Fruit fly (Drosophila melanogaster): Measurements from ENCODE around the gene CG6005.

DNA sequence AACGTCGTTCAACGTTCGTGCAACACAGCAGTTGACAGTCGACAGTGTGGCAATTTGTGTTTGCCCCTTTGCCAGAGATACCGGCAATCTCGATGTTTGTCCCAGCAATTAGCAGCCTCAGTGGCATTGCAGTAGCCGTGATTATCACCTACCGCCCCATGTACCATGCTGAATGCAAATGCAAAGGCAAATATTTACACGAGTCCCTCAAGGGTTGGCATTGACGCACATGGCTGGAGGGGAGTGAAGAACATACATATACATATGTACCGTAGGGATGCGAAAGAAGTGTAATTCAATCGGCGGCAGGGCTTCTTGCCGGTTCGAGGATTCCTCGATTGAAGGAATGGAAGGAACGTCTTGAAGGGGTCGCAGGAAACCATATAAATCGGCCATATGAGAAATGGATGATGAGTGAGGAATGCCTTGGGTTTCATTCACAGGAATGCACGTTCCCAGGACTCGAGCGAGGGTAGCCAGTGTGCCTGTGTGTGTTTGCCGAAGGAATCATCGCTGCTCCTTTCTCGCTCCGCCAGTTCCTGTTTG lies 23.9 kb downstream of the CG6005 start:
- no peak for TF ChIP-seq tj (GFP tag; optimal IDR thresholded peaks at IDR 0.05)
- TF ChIP-seq CG11617 (GFP tag; optimal IDR thresholded peaks at IDR 0.05): no peak
- no peak for TF ChIP-seq CG5204 (GFP tag; optimal IDR thresholded peaks at IDR 0.05)
- no peak for TF ChIP-seq CG1620 (GFP tag; optimal IDR thresholded peaks at IDR 0.05)
- no peak for TF ChIP-seq CG14711 (tag; optimal IDR thresholded peaks at IDR 0.05)
- no peak for TF ChIP-seq Mnt (GFP tag; optimal IDR thresholded peaks at IDR 0.05)
- no peak for TF ChIP-seq Clk (GFP tag; optimal IDR thresholded peaks at IDR 0.05)
- no peak for TF ChIP-seq CG33017 (tag; optimal IDR thresholded peaks at IDR 0.05)
- TF ChIP-seq cic (GFP tag; optimal IDR thresholded peaks at IDR 0.05): no peak
- TF ChIP-seq ovo (GFP tag; optimal IDR thresholded peaks at IDR 0.05): no peak
